Fruit fly (Drosophila melanogaster) whole organism, embryonic: ENCODE results near the gene CG12035.

ENCODE experiments used
- Asciz ChIP-seq: fragments of 200-800 bp; sonication (Bioruptor generic); optimal IDR thresholded peaks from 2 replicates; lab custom pipeline; 2017; ENCODE audit warnings: missing biosample characterization, mild to moderate bottlenecking, missing genetic modification characterization, missing genetic modification reagents
- CG11085 ChIP-seq: fragments of 200-800 bp; sonication (Bioruptor generic); IDR thresholded peaks from 2 replicates; pipeline ENCODE4 v1.3.6; 2022; ENCODE audit warnings: missing biosample characterization, missing genetic modification characterization
- CG11247 ChIP-seq: fragments of 200-800 bp; sonication (Bioruptor generic); IDR thresholded peaks from 2 replicates; pipeline ENCODE4 v1.3.6; 2022; ENCODE audit warnings: missing biosample characterization, missing genetic modification characterization
- CG11696 ChIP-seq: fragments of 200-800 bp; sonication (Bioruptor generic); IDR thresholded peaks from 2 replicates; pipeline ENCODE4 v1.3.6; 2022; ENCODE audit warnings: missing biosample characterization, missing genetic modification characterization
- CG12071 ChIP-seq: fragments of 200-800 bp; sonication (Bioruptor generic); optimal IDR thresholded peaks from 3 replicates; lab custom pipeline; 2018; ENCODE audit warnings: missing biosample characterization, mild to moderate bottlenecking, missing genetic modification characterization
- CG13624 ChIP-seq: fragments of 200-800 bp; sonication (Bioruptor generic); optimal IDR thresholded peaks from 2 replicates; lab custom pipeline; 2016; ENCODE audit warnings: missing biosample characterization, missing genetic modification characterization
- CG15269 ChIP-seq: fragments of 200-800 bp; sonication (Bioruptor generic); optimal IDR thresholded peaks from 2 replicates; lab custom pipeline; 2018; ENCODE audit warnings: missing biosample characterization, mild to moderate bottlenecking, missing genetic modification characterization, moderate library complexity
- CG15479 ChIP-seq: fragments of 200-800 bp; sonication (Bioruptor generic); optimal IDR thresholded peaks from 3 replicates; lab custom pipeline; 2019; ENCODE audit warnings: missing biosample characterization, mild to moderate bottlenecking, missing genetic modification characterization, moderate library complexity
- CG1647 ChIP-seq: fragments of 200-800 bp; sonication (Bioruptor generic); optimal IDR thresholded peaks from 3 replicates; lab custom pipeline; 2016; ENCODE audit warnings: missing biosample characterization, missing genetic modification characterization
- CG16813 ChIP-seq: fragments of 200-800 bp; sonication (Bioruptor generic); IDR thresholded peaks from 3 replicates; pipeline ENCODE4 v1.3.6; 2022; ENCODE audit warnings: missing biosample characterization, missing genetic modification characterization; ENCODE audit not compliant: partially characterized antibody
- CG17328 ChIP-seq: fragments of 200-800 bp; sonication (Bioruptor generic); IDR thresholded peaks from 2 replicates; pipeline ENCODE4 v1.3.6; 2022; ENCODE audit warnings: missing biosample characterization, missing genetic modification characterization
- CG18599 ChIP-seq: fragments of 200-800 bp; sonication (Bioruptor generic); optimal IDR thresholded peaks from 3 replicates; lab custom pipeline; 2017; ENCODE audit warnings: missing biosample characterization, missing genetic modification characterization, mild to moderate bottlenecking, moderate library complexity, missing genetic modification reagents
- CG2889 ChIP-seq: fragments of 200-800 bp; sonication (Bioruptor generic); IDR thresholded peaks from 3 replicates; pipeline ENCODE4 v1.3.6; 2022; ENCODE audit warnings: missing biosample characterization, missing genetic modification characterization
- CG3726 ChIP-seq: fragments of 200-800 bp; sonication (Bioruptor generic); IDR thresholded peaks from 3 replicates; pipeline ENCODE4, ENCODE4 v1.3.6; 2022; ENCODE audit warnings: missing biosample characterization, missing genetic modification characterization
- CG43689 ChIP-seq: fragments of 200-800 bp; sonication (Bioruptor generic); IDR thresholded peaks from 2 replicates; pipeline ENCODE4 v1.3.6; 2022; ENCODE audit warnings: missing biosample characterization, missing genetic modification characterization
- CG4854 ChIP-seq: fragments of 200-800 bp; sonication (Bioruptor generic); optimal IDR thresholded peaks from 2 replicates; lab custom pipeline; 2016; ENCODE audit warnings: missing biosample characterization, missing genetic modification characterization, inconsistent platforms
- CG8290 ChIP-seq, 3 experiments: fragments of 200-800 bp; sonication (Bioruptor generic); optimal IDR thresholded peaks; 2 replicates each; lab custom pipeline; 2016 to 2019; ENCODE audit warnings: missing biosample characterization in 3 of 3, missing genetic modification characterization in 3 of 3, mild to moderate bottlenecking in 2 of 3, moderate library complexity in 1 of 3
- CG8944 ChIP-seq: fragments of 200-800 bp; sonication (Bioruptor generic); optimal IDR thresholded peaks from 3 replicates; lab custom pipeline; 2016; ENCODE audit warnings: missing biosample characterization, missing genetic modification characterization
- CG9215 ChIP-seq: fragments of 200-800 bp; sonication (Bioruptor generic); IDR thresholded peaks from 2 replicates; pipeline ENCODE4 v1.3.6; 2022; ENCODE audit warnings: missing biosample characterization, missing genetic modification characterization
- CoRest ChIP-seq: fragments of 200-800 bp; sonication (Bioruptor generic); optimal IDR thresholded peaks from 3 replicates; lab custom pipeline; 2018; ENCODE audit warnings: missing biosample characterization, mild to moderate bottlenecking, missing genetic modification characterization, moderate library complexity
- D19A ChIP-seq: fragments of 200-800 bp; optimal IDR thresholded peaks from 3 replicates; lab custom pipeline; 2019; ENCODE audit warnings: missing biosample characterization, mild to moderate bottlenecking, missing genetic modification characterization, moderate library complexity
- E2f1 ChIP-seq: fragments of 200-800 bp; sonication (Bioruptor generic); IDR thresholded peaks from 2 replicates; pipeline ENCODE4 v1.3.6; 2022; ENCODE audit warnings: missing biosample characterization, missing genetic modification characterization
- Gsc ChIP-seq: fragments of 200-800 bp; sonication (Bioruptor generic); IDR thresholded peaks from 2 replicates; pipeline ENCODE4 v1.3.6; 2022; ENCODE audit warnings: missing biosample characterization, missing genetic modification characterization
- Lpt ChIP-seq: fragments of >200 bp; optimal IDR thresholded peaks from 2 replicates; lab custom pipeline; 2018; ENCODE audit warnings: missing biosample characterization, missing genetic modification characterization
- NC2β ChIP-seq: fragments of 200-800 bp; sonication (Bioruptor generic); optimal IDR thresholded peaks from 2 replicates; lab custom pipeline; 2016; ENCODE audit warnings: missing biosample characterization, missing genetic modification characterization
- Opbp ChIP-seq: fragments of 200-800 bp; sonication (Bioruptor generic); IDR thresholded peaks from 3 replicates; pipeline ENCODE4 v1.3.6; 2022; ENCODE audit warnings: missing biosample characterization, missing genetic modification characterization; ENCODE audit not compliant: partially characterized antibody
- Poxn ChIP-seq: fragments of 200-800 bp; sonication (Bioruptor generic); IDR thresholded peaks from 2 replicates; pipeline ENCODE4 v1.3.6; 2022; ENCODE audit warnings: missing biosample characterization, missing genetic modification characterization
- Stat92E ChIP-seq, 3 experiments: fragments of >200 bp in 2 of 3; fragments of 200-800 bp in 1 of 3; sonication (Bioruptor generic) in 1 of 3; optimal IDR thresholded peaks; 2 replicates each; lab custom pipeline; 2017 to 2019; ENCODE audit warnings: missing biosample characterization in 3 of 3, missing genetic modification characterization in 3 of 3, mild to moderate bottlenecking in 1 of 3, moderate library complexity in 1 of 3
- Vsx1 ChIP-seq: fragments of 200-800 bp; sonication (Bioruptor generic); optimal IDR thresholded peaks from 2 replicates; lab custom pipeline; 2017; ENCODE audit warnings: missing biosample characterization, mild to moderate bottlenecking, missing genetic modification characterization, missing genetic modification reagents
- abd-A ChIP-seq: fragments of 200-800 bp; sonication (Bioruptor generic); optimal IDR thresholded peaks from 3 replicates; lab custom pipeline; 2019; ENCODE audit warnings: missing biosample characterization, mild to moderate bottlenecking, missing genetic modification characterization, moderate library complexity
- ac ChIP-seq: fragments of 200-800 bp; sonication (Bioruptor generic); optimal IDR thresholded peaks from 3 replicates; lab custom pipeline; 2017; ENCODE audit warnings: missing biosample characterization, mild to moderate bottlenecking, missing genetic modification characterization
- aop ChIP-seq: fragments of 200-800 bp; sonication (Bioruptor generic); IDR thresholded peaks from 2 replicates; pipeline ENCODE4 v1.3.6; 2022; ENCODE audit warnings: missing biosample characterization, missing genetic modification characterization
- ato ChIP-seq: fragments of 200-800 bp; sonication (Bioruptor generic); IDR thresholded peaks from 2 replicates; pipeline ENCODE4 v1.3.6; 2022; ENCODE audit warnings: missing biosample characterization, missing genetic modification characterization; ENCODE audit not compliant: partially characterized antibody
- bsh ChIP-seq, 2 experiments: fragments of 200-800 bp; sonication (Bioruptor generic); optimal IDR thresholded peaks; 2 replicates each; lab custom pipeline; 2017 to 2018; ENCODE audit warnings: mild to moderate bottlenecking in 2 of 2, missing biosample characterization in 2 of 2, missing genetic modification characterization in 2 of 2, moderate library complexity in 1 of 2
- crc ChIP-seq: fragments of 200-800 bp; sonication (Bioruptor generic); optimal IDR thresholded peaks from 2 replicates; lab custom pipeline; 2016; ENCODE audit warnings: missing biosample characterization, missing genetic modification characterization
- cwo ChIP-seq: fragments of 200-800 bp; sonication (Bioruptor generic); optimal IDR thresholded peaks from 3 replicates; lab custom pipeline; 2017; ENCODE audit warnings: missing biosample characterization, missing genetic modification characterization, mild to moderate bottlenecking, moderate library complexity, missing genetic modification reagents
- da ChIP-seq: fragments of 200-800 bp; sonication (Bioruptor generic); optimal IDR thresholded peaks from 2 replicates; lab custom pipeline; 2016; ENCODE audit warnings: missing biosample characterization, missing genetic modification characterization
- fd3F ChIP-seq: fragments of 200-800 bp; sonication (Bioruptor generic); optimal IDR thresholded peaks from 2 replicates; lab custom pipeline; 2018; ENCODE audit warnings: missing biosample characterization, mild to moderate bottlenecking, missing genetic modification characterization, moderate library complexity
- ftz-f1 ChIP-seq: fragments of 200-800 bp; sonication (Bioruptor generic); optimal IDR thresholded peaks from 2 replicates; lab custom pipeline; 2016; ENCODE audit warnings: missing biosample characterization, missing genetic modification characterization
- ham ChIP-seq: fragments of 200-800 bp; sonication (Bioruptor generic); IDR thresholded peaks from 2 replicates; pipeline ENCODE4 v1.3.6; 2022; ENCODE audit warnings: missing biosample characterization, missing genetic modification characterization
- kni ChIP-seq: fragments of 200-800 bp; sonication (Bioruptor generic); optimal IDR thresholded peaks from 3 replicates; lab custom pipeline; 2017; ENCODE audit warnings: mild to moderate bottlenecking, missing biosample characterization, missing genetic modification reagents, missing genetic modification characterization
- nom ChIP-seq: fragments of 200-800 bp; sonication (Bioruptor generic); optimal IDR thresholded peaks from 2 replicates; lab custom pipeline; 2017; ENCODE audit warnings: missing biosample characterization, missing genetic modification characterization, mild to moderate bottlenecking, moderate library complexity, missing genetic modification reagents
- pho ChIP-seq: fragments of 200-800 bp; sonication (Bioruptor generic); optimal IDR thresholded peaks from 2 replicates; lab custom pipeline; 2016; ENCODE audit warnings: missing biosample characterization, missing genetic modification characterization
- psq ChIP-seq: fragments of 200-800 bp; sonication (Bioruptor generic); optimal IDR thresholded peaks from 2 replicates; lab custom pipeline; 2017; ENCODE audit warnings: missing biosample characterization, missing genetic modification characterization
- sd ChIP-seq: fragments of 200-800 bp; sonication (Bioruptor generic); optimal IDR thresholded peaks from 3 replicates; lab custom pipeline; 2018; ENCODE audit warnings: missing biosample characterization, mild to moderate bottlenecking, missing genetic modification characterization, moderate library complexity
- sob ChIP-seq: fragments of 200-800 bp; sonication (Bioruptor generic); IDR thresholded peaks from 2 replicates; pipeline ENCODE4 v1.3.6; 2022; ENCODE audit warnings: missing biosample characterization, missing genetic modification characterization
- sqz ChIP-seq: fragments of 200-800 bp; sonication (Bioruptor generic); optimal IDR thresholded peaks from 3 replicates; lab custom pipeline; 2018; ENCODE audit warnings: missing biosample characterization, mild to moderate bottlenecking, missing genetic modification characterization
- tin ChIP-seq: fragments of 200-800 bp; sonication (Bioruptor generic); optimal IDR thresholded peaks from 3 replicates; lab custom pipeline; 2016; ENCODE audit warnings: missing biosample characterization, missing genetic modification characterization
- wek ChIP-seq: fragments of 200-800 bp; sonication (Bioruptor generic); optimal IDR thresholded peaks from 3 replicates; lab custom pipeline; 2018; ENCODE audit warnings: missing biosample characterization, mild to moderate bottlenecking, missing genetic modification characterization, moderate library complexity

The CG12035 gene

dm6 chr3L:1676222-1676621 is 48.0 kb upstream of the CG12035 start (continued):
- no peak for TF ChIP-seq CG12071 (GFP tag; lab: Kevin White, UChicago)
- no peak for TF ChIP-seq sqz (GFP tag; lab: Kevin White, UChicago)
- no peak for TF ChIP-seq fd3F (GFP tag; lab: Kevin White, UChicago)
- no peak for TF ChIP-seq CG2889 (GFP tag; lab: Robert Waterston, UW)
- TF ChIP-seq ftz-f1 (GFP tag; lab: Kevin White, UChicago) = no peak
- peak; percentile 67 for TF ChIP-seq kni
- TF ChIP-seq Opbp (GFP tag; lab: Robert Waterston, UW) = no peak
- no peak for TF ChIP-seq ham (GFP tag; lab: Robert Waterston, UW)
- no peak for TF ChIP-seq CG15479
- TF ChIP-seq Vsx1 = no peak
- peak; percentile 79 for TF ChIP-seq abd-A (tag; lab: Kevin White, UChicago)
- TF ChIP-seq pho (GFP tag; lab: Kevin White, UChicago) = no peak
- TF ChIP-seq CG11085 = no peak
- TF ChIP-seq da = no peak
- no peak for TF ChIP-seq psq (GFP tag; lab: Kevin White, UChicago)
- no peak for TF ChIP-seq Asciz
- no peak for TF ChIP-seq Poxn
- no peak for TF ChIP-seq CG16813 (GFP tag; lab: Robert Waterston, UW)
- no peak for TF ChIP-seq CG15269 (tag; lab: Kevin White, UChicago)
- TF ChIP-seq CG13624 (GFP tag; lab: Kevin White, UChicago) = no peak
- TF ChIP-seq D19A (tag; lab: Kevin White, UChicago) = no peak
- TF ChIP-seq Stat92E (GFP tag; optimal IDR thresholded peaks at IDR 0.05; lab: Kevin White, UChicago) = peak in 1 of 3 experiments; percentile 36
- no peak for TF ChIP-seq ac (GFP tag; lab: Kevin White, UChicago)

dm6 chr3L:1679394-1679793 is 44.8 kb upstream of the CG12035 start:
- no peak for TF ChIP-seq NC2β
- TF ChIP-seq cwo (GFP tag; lab: Kevin White, UChicago) = peak; percentile 32
- TF ChIP-seq CG1647 (GFP tag; lab: Kevin White, UChicago) = no peak
- peak in 1 of 2 experiments; percentile 14 for TF ChIP-seq bsh (GFP tag; optimal IDR thresholded peaks at IDR 0.05; lab: Kevin White, UChicago)

- TF ChIP-seq CG18599 (peak; percentile 11), nom (GFP tag; lab: Kevin White, UChicago) (peak; percentile 41), CG17328 (GFP tag; lab: Robert Waterston, UW) (no peak), sd (no peak), CG11696 (GFP tag; lab: Robert Waterston, UW) (no peak), CG8944 (GFP tag; lab: Kevin White, UChicago) (no peak), sob (GFP tag; lab: Robert Waterston, UW) (peak; percentile 24; the same call in 1 of the 2 replicates), E2f1 (no peak), CG9215 (GFP tag; lab: Robert Waterston, UW) (no peak), CG8290 (GFP tag; optimal IDR thresholded peaks at IDR 0.05; lab: Kevin White, UChicago) (no peak), CG8290 (tag; optimal IDR thresholded peaks at IDR 0.05; lab: Kevin White, UChicago) (no peak), abd-A (tag; lab: Kevin White, UChicago) (no peak), Gsc (GFP tag; lab: Robert Waterston, UW) (peak; percentile 9; the same call in 1 of the 2 replicates), CG4854 (no peak), Lpt (GFP tag; lab: Kevin White, UChicago) (no peak), ftz-f1 (GFP tag; lab: Kevin White, UChicago) (no peak), CoRest (no peak), Vsx1 (no peak), aop (no peak), CG43689 (GFP tag; lab: Robert Waterston, UW) (no peak), wek (GFP tag; lab: Kevin White, UChicago) (no peak), ato (GFP tag; lab: Robert Waterston, UW) (no peak), CG3726 (GFP tag; lab: Robert Waterston, UW) (no peak), tin (GFP tag; lab: Kevin White, UChicago) (no peak), CG11247 (GFP tag; lab: Robert Waterston, UW) (no peak), crc (GFP tag; lab: Kevin White, UChicago) (no peak)
These were observed 41.1 kb upstream of the CG12035 start for dm6 chr3L:1683091-1683490.
